Worm (Caenorhabditis elegans) whole organism, young adult: ENCODE measurements around the gene toca-2.

Experiments
- B0261.1 ChIP-seq: sonication (generic microtip); optimal IDR thresholded peaks from 2 replicates; lab custom pipeline; 2016; ENCODE audit warnings: mild to moderate bottlenecking, missing genetic modification characterization, moderate library complexity, missing compliant biosample characterization
- D2030.7 ChIP-seq: fragments of 200-800 bp; sonication (Bioruptor generic); IDR thresholded peaks from 2 replicates; pipeline ENCODE4 v1.3.6; 2022; ENCODE audit warnings: missing genetic modification reagents, missing genetic modification characterization, missing compliant biosample characterization
- F37B4.10 ChIP-seq: fragments of 200-800 bp; sonication (Bioruptor generic); IDR thresholded peaks from 2 replicates; pipeline ENCODE4 v1.3.6; 2022; ENCODE audit warnings: missing genetic modification characterization, missing compliant biosample characterization
- F52B5.7 ChIP-seq: sonication (generic microtip); optimal IDR thresholded peaks from 2 replicates; lab custom pipeline; 2016; ENCODE audit warnings: mild to moderate bottlenecking, missing genetic modification characterization, missing compliant biosample characterization
- F57A8.1 ChIP-seq: fragments of 200-800 bp; sonication (Bioruptor generic); optimal IDR thresholded peaks from 2 replicates; lab custom pipeline; 2018; ENCODE audit warnings: mild to moderate bottlenecking, missing genetic modification characterization, moderate library complexity, missing compliant biosample characterization
- K11D2.4 ChIP-seq: fragments of 200-800 bp; sonication (Bioruptor generic); IDR thresholded peaks from 2 replicates; pipeline ENCODE4 v1.3.6; 2022; ENCODE audit warnings: missing genetic modification reagents, missing genetic modification characterization, missing compliant biosample characterization
- Y53F4B.3 ChIP-seq: fragments of 200-800 bp; sonication (Bioruptor generic); IDR thresholded peaks from 2 replicates; pipeline ENCODE4 v1.3.6; 2022; ENCODE audit warnings: missing genetic modification reagents, missing genetic modification characterization, missing compliant biosample characterization
- Y53G8AR.9 ChIP-seq: fragments of 200-800 bp; sonication (Bioruptor generic); conservative IDR thresholded peaks from 2 replicates; pipeline ENCODE4 v1.3.6; 2022; ENCODE audit warnings: missing genetic modification reagents, missing genetic modification characterization, missing compliant biosample characterization
- Y95B8A.8 ChIP-seq: fragments of 200-800 bp; sonication (Bioruptor generic); IDR thresholded peaks from 2 replicates; pipeline ENCODE4 v1.3.6; 2022; ENCODE audit warnings: missing genetic modification reagents, missing genetic modification characterization, missing compliant biosample characterization
- ZK185.1 ChIP-seq: sonication (generic microtip); optimal IDR thresholded peaks from 2 replicates; lab custom pipeline; 2016; ENCODE audit warnings: mild to moderate bottlenecking, missing genetic modification characterization, missing compliant biosample characterization; ENCODE audit not compliant: poor library complexity, severe bottlenecking
- ama-1 ChIP-seq, 3 experiments: fragments of 150-350 bp in 1 of 3; sonication (generic microtip) in 2 of 3; optimal IDR thresholded peaks; 2 replicates each; lab custom pipeline; 2014 to 2018; ENCODE audit warnings: missing biosample characterization in 2 of 3, missing genetic modification characterization in 2 of 3, missing genetic modification reagents in 2 of 3
- attf-3 ChIP-seq: fragments of 200-800 bp; sonication (Bioruptor generic); conservative IDR thresholded peaks from 2 replicates; pipeline ENCODE4 v1.3.6; 2022; ENCODE audit warnings: missing genetic modification reagents, missing genetic modification characterization, missing compliant biosample characterization
- ccch-3 ChIP-seq: fragments of 200-800 bp; sonication (Bioruptor generic); optimal IDR thresholded peaks from 2 replicates; lab custom pipeline; 2018; ENCODE audit warnings: mild to moderate bottlenecking, missing genetic modification characterization, missing compliant biosample characterization
- cebp-1 ChIP-seq, 2 experiments: fragments of 200-800 bp in 1 of 2; sonication (Bioruptor generic) in 1 of 2; sonication (generic microtip) in 1 of 2; IDR thresholded peaks in 1 of 2; optimal IDR thresholded peaks in 1 of 2; 2 replicates each; pipeline versions ENCODE4 v1.3.6 to Lab custom; 2017 to 2022; ENCODE audit warnings: missing compliant biosample characterization in 2 of 2, missing genetic modification characterization in 2 of 2, mild to moderate bottlenecking in 1 of 2, missing genetic modification reagents in 1 of 2, moderate library complexity in 1 of 2
- ceh-91 ChIP-seq: fragments of 200-800 bp; sonication (Bioruptor generic); IDR thresholded peaks from 2 replicates; pipeline ENCODE4 v1.3.6; 2022; ENCODE audit warnings: missing genetic modification reagents, missing genetic modification characterization, missing compliant biosample characterization
- efl-1 ChIP-seq: fragments of 150-350 bp; optimal IDR thresholded peaks from 2 replicates; lab custom pipeline; 2014; ENCODE audit warnings: missing biosample characterization, missing genetic modification reagents, missing genetic modification characterization
- ets-4 ChIP-seq: fragments of 200-800 bp; sonication (Bioruptor generic); optimal IDR thresholded peaks from 2 replicates; lab custom pipeline; 2018; ENCODE audit warnings: mild to moderate bottlenecking, missing genetic modification characterization, missing compliant biosample characterization
- hmg-1.2 ChIP-seq: fragments of 200-800 bp; sonication (Bioruptor generic); IDR thresholded peaks from 2 replicates; pipeline ENCODE4 v1.3.6; 2022; ENCODE audit warnings: missing genetic modification reagents, missing genetic modification characterization, missing compliant biosample characterization
- hmg-20 ChIP-seq: fragments of 200-800 bp; sonication (Bioruptor generic); IDR thresholded peaks from 2 replicates; pipeline ENCODE4 v1.3.6; 2022; ENCODE audit warnings: missing genetic modification reagents, missing genetic modification characterization, missing compliant biosample characterization
- lin-35 ChIP-seq, 3 experiments: fragments of 150-350 bp in 2 of 3; sonication (generic microtip) in 1 of 3; optimal IDR thresholded peaks; 2 replicates each; lab custom pipeline; 2014 to 2018; ENCODE audit warnings: missing biosample characterization in 3 of 3, missing genetic modification characterization in 3 of 3, missing genetic modification reagents in 3 of 3
- lin-40 ChIP-seq: sonication (generic microtip); optimal IDR thresholded peaks from 2 replicates; lab custom pipeline; 2016; ENCODE audit warnings: missing genetic modification characterization, mild to moderate bottlenecking, missing compliant biosample characterization, missing genotype, missing genetic modification reagents
- lin-54 ChIP-seq: fragments of 200-800 bp; sonication (Bioruptor generic); optimal IDR thresholded peaks from 2 replicates; lab custom pipeline; 2018; ENCODE audit warnings: mild to moderate bottlenecking, missing genetic modification characterization, missing compliant biosample characterization
- lir-1 ChIP-seq: fragments of 200-800 bp; sonication (Bioruptor generic); conservative IDR thresholded peaks from 2 replicates; pipeline ENCODE4 v1.3.6; 2022; ENCODE audit warnings: missing genetic modification reagents, missing genetic modification characterization, missing compliant biosample characterization
- madf-10 ChIP-seq: sonication (generic microtip); optimal IDR thresholded peaks from 2 replicates; lab custom pipeline; 2016; ENCODE audit warnings: mild to moderate bottlenecking, missing genetic modification characterization, missing compliant biosample characterization
- madf-6 ChIP-seq: fragments of 200-800 bp; sonication (Bioruptor generic); IDR thresholded peaks from 2 replicates; pipeline ENCODE4 v1.3.6; 2022; ENCODE audit warnings: missing genetic modification reagents, missing genetic modification characterization, missing compliant biosample characterization
- mcd-1 ChIP-seq: fragments of 200-800 bp; sonication (Bioruptor generic); IDR thresholded peaks from 2 replicates; pipeline ENCODE4 v1.3.6; 2022; ENCODE audit warnings: missing genetic modification reagents, missing genetic modification characterization, missing compliant biosample characterization
- nfya-1 ChIP-seq: sonication (generic microtip); optimal IDR thresholded peaks from 2 replicates; lab custom pipeline; 2017; ENCODE audit warnings: antibody characterized with exemption, missing compliant biosample characterization, missing genetic modification characterization, borderline replicate concordance; ENCODE audit not compliant: insufficient read depth
- nfyb-1 ChIP-seq: fragments of 200-800 bp; sonication (Bioruptor generic); IDR thresholded peaks from 2 replicates; pipeline ENCODE4 v1.3.6; 2022; ENCODE audit warnings: missing genetic modification reagents, missing genetic modification characterization, missing compliant biosample characterization
- nhr-179 ChIP-seq: sonication (generic microtip); optimal IDR thresholded peaks from 2 replicates; lab custom pipeline; 2016; ENCODE audit warnings: mild to moderate bottlenecking, missing genetic modification characterization, missing compliant biosample characterization
- nhr-27 ChIP-seq: fragments of 200-800 bp; sonication (Bioruptor generic); optimal IDR thresholded peaks from 2 replicates; lab custom pipeline; 2018; ENCODE audit warnings: mild to moderate bottlenecking, missing genetic modification characterization, moderate library complexity, missing compliant biosample characterization
- nhr-80 ChIP-seq: sonication (generic microtip); optimal IDR thresholded peaks from 2 replicates; lab custom pipeline; 2016; ENCODE audit warnings: missing genetic modification characterization, missing compliant biosample characterization
- nhr-90 ChIP-seq: sonication (generic microtip); optimal IDR thresholded peaks from 2 replicates; lab custom pipeline; 2016; ENCODE audit warnings: missing genotype, mild to moderate bottlenecking, missing genetic modification characterization, missing compliant biosample characterization
- pha-4 ChIP-seq: fragments of 150-350 bp; sonication (generic microtip); optimal IDR thresholded peaks from 2 replicates; lab custom pipeline; 2014; ENCODE audit warnings: missing biosample characterization, missing genetic modification reagents, missing genetic modification characterization
- rcor-1 ChIP-seq: fragments of 200-800 bp; sonication (Bioruptor generic); IDR thresholded peaks from 2 replicates; pipeline ENCODE4 v1.3.6; 2022; ENCODE audit warnings: missing genetic modification reagents, missing genetic modification characterization, missing compliant biosample characterization
- rec-8 ChIP-seq, 2 experiments: sonication (generic microtip); optimal IDR thresholded peaks; 2 replicates each; lab custom pipeline; 2016; ENCODE audit warnings: mild to moderate bottlenecking in 2 of 2, missing genetic modification characterization in 2 of 2, missing genetic modification reagents in 2 of 2, missing genotype in 2 of 2, missing biosample characterization in 1 of 2, missing compliant biosample characterization in 1 of 2, moderate library complexity in 1 of 2
- repo-1 ChIP-seq: sonication (generic microtip); optimal IDR thresholded peaks from 2 replicates; lab custom pipeline; 2017; ENCODE audit warnings: mild to moderate bottlenecking, missing genetic modification characterization, missing compliant biosample characterization
- snpc-1.1 ChIP-seq: sonication (generic microtip); optimal IDR thresholded peaks from 2 replicates; lab custom pipeline; 2017; ENCODE audit warnings: missing genetic modification characterization, mild to moderate bottlenecking, missing compliant biosample characterization, antibody characterized with exemption, moderate library complexity, missing genotype, missing genetic modification reagents; ENCODE audit not compliant: insufficient read depth
- snpc-1.3 ChIP-seq: sonication (generic microtip); optimal IDR thresholded peaks from 2 replicates; lab custom pipeline; 2017; ENCODE audit warnings: missing genetic modification characterization, mild to moderate bottlenecking, missing compliant biosample characterization, antibody characterized with exemption, moderate library complexity, missing genotype, missing genetic modification reagents; ENCODE audit not compliant: insufficient read depth
- snpc-4 ChIP-seq, 5 experiments: fragments of 150-350 bp in 1 of 5; sonication (generic microtip) in 4 of 5; optimal IDR thresholded peaks; 2 replicates each; lab custom pipeline; 2014 to 2018; ENCODE audit warnings: missing genetic modification characterization in 5 of 5, missing biosample characterization in 3 of 5, antibody characterized with exemption in 2 of 5, mild to moderate bottlenecking in 2 of 5, missing compliant biosample characterization in 2 of 5, missing genotype in 2 of 5, moderate library complexity in 2 of 5, missing genetic modification reagents in 1 of 5
- tbp1 ChIP-seq: fragments of 200-800 bp; sonication (Bioruptor generic); optimal IDR thresholded peaks from 2 replicates; lab custom pipeline; 2018; ENCODE audit warnings: mild to moderate bottlenecking, missing genetic modification characterization, missing compliant biosample characterization
- unc-62 ChIP-seq: fragments of 150-350 bp; optimal IDR thresholded peaks from 2 replicates; lab custom pipeline; 2014; ENCODE audit warnings: missing biosample characterization, missing genetic modification reagents, missing genetic modification characterization
- xnd-1 ChIP-seq: sonication (generic microtip); optimal IDR thresholded peaks from 2 replicates; lab custom pipeline; 2016; ENCODE audit warnings: missing genotype, missing genetic modification reagents, missing genetic modification characterization, missing compliant biosample characterization
- zfh-2 ChIP-seq: fragments of 200-800 bp; sonication (Bioruptor generic); conservative IDR thresholded peaks from 2 replicates; pipeline ENCODE4 v1.3.6; 2022; ENCODE audit warnings: missing genetic modification reagents, missing genetic modification characterization, missing compliant biosample characterization
- ztf-28 ChIP-seq: fragments of 200-800 bp; sonication (Bioruptor generic); IDR thresholded peaks from 2 replicates; pipeline ENCODE4 v1.3.6; 2022; ENCODE audit warnings: missing genetic modification reagents, missing genetic modification characterization, missing compliant biosample characterization

The toca-2 gene

ce11 chrIII:13766704-13767323, 11.1 kb downstream of the toca-2 start:
- TF ChIP-seq ZK185.1 (tag; lab: Kevin White, UChicago) (peak; percentile 19), rcor-1 (no peak), lin-35 (GFP tag; optimal IDR thresholded peaks at IDR 0.05; lab: Kevin White, UChicago) (peak in 1 of 3 experiments; percentile 5), nhr-80 (peak; percentile 66), ama-1 (optimal IDR thresholded peaks at IDR 0.05; lab: Kevin White, UChicago) (peak; percentile 48), ama-1 (GFP tag; optimal IDR thresholded peaks at IDR 0.05; lab: Kevin White, UChicago) (no peak), nfyb-1 (GFP tag; lab: Robert Waterston, UW) (peak; percentile 52; the same call in 1 of the 2 replicates), nhr-27 (tag; lab: Kevin White, UChicago) (no peak), rec-8 (tag; optimal IDR thresholded peaks at IDR 0.05; lab: Kevin White, UChicago) (no peak), snpc-1.1 (no peak), lin-54 (no peak), pha-4 (no peak), cebp-1 (GFP tag; IDR thresholded peaks at IDR 0.05; lab: Robert Waterston, UW) (no peak), cebp-1 (tag; optimal IDR thresholded peaks at IDR 0.05; lab: Kevin White, UChicago) (peak; percentile 31), tbp1 (peak; percentile 25), snpc-1.3 (no peak), Y95B8A.8 (GFP tag; lab: Robert Waterston, UW) (0 out of 2 replicates have a peak, but pooled peaks have one; percentile 24), snpc-4 (GFP tag; optimal IDR thresholded peaks at IDR 0.05; lab: Kevin White, UChicago) (no peak), snpc-4 (tag; optimal IDR thresholded peaks at IDR 0.05; lab: Kevin White, UChicago) (peak in 1 of 4 experiments; percentile 37), attf-3 (no peak), lir-1 (GFP tag; lab: Robert Waterston, UW) (no peak), lin-40 (peak; percentile 15), ztf-28 (GFP tag; lab: Robert Waterston, UW) (no peak), nhr-90 (tag; lab: Kevin White, UChicago) (peak; percentile 31)

ce11 chrIII:13768074-13768662, 12.5 kb downstream of the toca-2 start, which contains the start of gene rml-1:
TSS of gene rml-1 (minus strand) at chrIII:13768092.
- TF ChIP-seq D2030.7 (GFP tag; lab: Robert Waterston, UW) (no peak; the same call in 1 of the 2 replicates), hmg-20 (GFP tag; lab: Robert Waterston, UW) (no peak), zfh-2 (no peak), nhr-179 (tag; lab: Kevin White, UChicago) (no peak), F52B5.7 (no peak), B0261.1 (tag; lab: Kevin White, UChicago) (no peak), K11D2.4 (no peak), xnd-1 (tag; lab: Kevin White, UChicago) (peak; percentile 34), ets-4 (no peak), hmg-1.2 (GFP tag; lab: Robert Waterston, UW) (no peak), snpc-4 (GFP tag; optimal IDR thresholded peaks at IDR 0.05; lab: Kevin White, UChicago) (no peak), snpc-4 (tag; optimal IDR thresholded peaks at IDR 0.05; lab: Kevin White, UChicago) (no peak), ceh-91 (GFP tag; lab: Robert Waterston, UW) (0 out of 2 replicates have a peak, but pooled peaks have one; percentile 23), nfya-1 (tag; lab: Kevin White, UChicago) (no peak), efl-1 (GFP tag; lab: Kevin White, UChicago) (peak; percentile 66), madf-6 (GFP tag; lab: Robert Waterston, UW) (peak; percentile 47; the same call in 1 of the 2 replicates), madf-10 (tag; lab: Kevin White, UChicago) (no peak), F57A8.1 (GFP tag; lab: Kevin White, UChicago) (no peak), F37B4.10 (no peak), unc-62 (GFP tag; lab: Kevin White, UChicago) (no peak), lir-1 (GFP tag; lab: Robert Waterston, UW) (no peak), Y53F4B.3 (GFP tag; lab: Robert Waterston, UW) (no peak), repo-1 (tag; lab: Kevin White, UChicago) (no peak), Y53G8AR.9 (peak; percentile 37; the same call in 1 of the 2 replicates), mcd-1 (GFP tag; lab: Robert Waterston, UW) (no peak), ccch-3 (no peak)
